Worm (Caenorhabditis elegans): Measurements from ENCODE around the gene ist-1.

ist-1 gene

ce11 chrX:7158736-7159135, 32.3 kb downstream of the ist-1 start, which contains the start of gene pgp-10:
Gene pgp-10, plus strand, starts transcription at chrX:7159036.
- TF ChIP-seq tbx-37 (GFP tag; conservative IDR thresholded peaks at IDR 0.05) (no peak), B0310.2 (tag; optimal IDR thresholded peaks at IDR 0.05) (no peak), flt-1 (GFP tag; IDR thresholded peaks at IDR 0.05) (no peak), aly-1 (tag; optimal IDR thresholded peaks at IDR 0.05) (no peak), scrt-1 (GFP tag; IDR thresholded peaks at IDR 0.05) (no peak), hmbx-1 (tag; optimal IDR thresholded peaks at IDR 0.05) (no peak), hnd-1 (tag; optimal IDR thresholded peaks at IDR 0.05) (no peak), ets-7 (tag; optimal IDR thresholded peaks at IDR 0.05) (no peak), tra-4 (tag; optimal IDR thresholded peaks at IDR 0.05) (no peak), F13C5.2 (tag; optimal IDR thresholded peaks at IDR 0.05) (no peak), sea-1 (GFP tag; conservative IDR thresholded peaks at IDR 0.05) (no peak), ceh-36 (tag; optimal IDR thresholded peaks at IDR 0.05) (no peak), pes-1 (GFP tag; IDR thresholded peaks at IDR 0.05) (no peak), tbx-11 (GFP tag; IDR thresholded peaks at IDR 0.05) (no peak)

DNA sequence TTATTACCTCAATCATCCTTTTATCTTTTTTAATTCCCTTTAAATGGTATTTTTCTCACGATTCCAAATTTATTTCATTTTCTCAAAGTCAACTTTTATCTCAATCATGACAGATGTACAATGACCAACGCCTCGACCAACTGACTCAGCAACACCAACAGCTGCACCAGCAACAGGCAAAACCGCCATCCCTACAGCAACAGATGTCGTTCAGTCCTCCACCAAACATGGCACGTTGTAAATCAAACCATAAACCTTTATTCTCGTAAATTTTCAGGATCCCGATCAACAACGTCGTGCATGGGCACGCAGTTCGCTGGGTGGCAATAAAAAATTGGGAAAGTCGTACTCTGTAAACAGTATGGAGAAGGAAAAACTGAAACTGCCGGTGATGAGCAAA, 36.3 kb downstream of the ist-1 start:
- TF ChIP-seq B0310.2 (tag; optimal IDR thresholded peaks at IDR 0.05) = no peak

- TF ChIP-seq ceh-13 (GFP tag; optimal IDR thresholded peaks at IDR 0.05) = no peak
- TF ChIP-seq hnd-1 (tag; optimal IDR thresholded peaks at IDR 0.05) = no peak
- TF ChIP-seq flt-1 (GFP tag; IDR thresholded peaks at IDR 0.05) = no peak
- TF ChIP-seq tra-4 (tag; optimal IDR thresholded peaks at IDR 0.05) = no peak
- TF ChIP-seq tbx-11 (GFP tag; IDR thresholded peaks at IDR 0.05) = no peak
- TF ChIP-seq aly-1 (tag; optimal IDR thresholded peaks at IDR 0.05) = no peak
- no peak for TF ChIP-seq B0310.2 (tag; optimal IDR thresholded peaks at IDR 0.05)
- TF ChIP-seq hmg-4 (GFP tag; optimal IDR thresholded peaks at IDR 0.05) = no peak
Observed at ce11 chrX:7170575-7171297, 44.3 kb downstream of the ist-1 start, which contains the start of gene bar-1. Gene bar-1, minus strand, starts transcription at chrX:7170625.

DNA sequence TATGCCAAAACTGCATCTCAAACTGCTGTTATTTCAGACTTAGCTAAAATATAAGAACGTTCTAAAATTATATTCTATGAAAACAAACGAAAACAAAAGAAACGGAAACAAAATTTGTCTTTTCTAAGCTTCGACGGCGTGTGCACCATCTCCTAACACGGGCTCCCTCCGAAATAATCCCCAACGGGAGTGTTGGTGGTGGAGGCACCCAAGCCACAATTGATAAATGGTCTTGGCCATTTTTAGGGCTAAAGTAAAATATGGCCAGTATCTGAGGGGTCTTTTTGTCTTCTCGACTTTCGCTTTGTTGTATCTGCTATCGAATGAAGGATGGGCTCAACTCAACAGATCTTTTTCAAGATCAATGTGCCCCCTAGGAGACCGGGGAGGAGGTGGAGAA, 48.9 kb downstream of the ist-1 start:
- TF ChIP-seq tbx-37 (GFP tag; conservative IDR thresholded peaks at IDR 0.05) (no peak), tbx-11 (GFP tag; IDR thresholded peaks at IDR 0.05) (no peak), hmbx-1 (tag; optimal IDR thresholded peaks at IDR 0.05) (no peak), sea-1 (GFP tag; conservative IDR thresholded peaks at IDR 0.05) (no peak), scrt-1 (GFP tag; IDR thresholded peaks at IDR 0.05) (no peak), tra-4 (tag; optimal IDR thresholded peaks at IDR 0.05) (no peak), hmg-4 (GFP tag; optimal IDR thresholded peaks at IDR 0.05) (no peak), ceh-13 (GFP tag; optimal IDR thresholded peaks at IDR 0.05) (no peak), pes-1 (GFP tag; IDR thresholded peaks at IDR 0.05) (no peak), F13C5.2 (tag; optimal IDR thresholded peaks at IDR 0.05) (no peak), B0310.2 (tag; optimal IDR thresholded peaks at IDR 0.05) (no peak), ceh-36 (tag; optimal IDR thresholded peaks at IDR 0.05) (no peak), aly-1 (tag; optimal IDR thresholded peaks at IDR 0.05) (no peak)

ce11 chrX:7176817-7177216, 50.4 kb downstream of the ist-1 start:
- TF ChIP-seq tbx-37 (GFP tag; conservative IDR thresholded peaks at IDR 0.05) (no peak), aly-1 (tag; optimal IDR thresholded peaks at IDR 0.05) (no peak), ceh-36 (tag; optimal IDR thresholded peaks at IDR 0.05) (no peak), flt-1 (GFP tag; IDR thresholded peaks at IDR 0.05) (no peak), hnd-1 (tag; optimal IDR thresholded peaks at IDR 0.05) (no peak), B0310.2 (tag; optimal IDR thresholded peaks at IDR 0.05) (no peak), tra-4 (tag; optimal IDR thresholded peaks at IDR 0.05) (no peak)

- no peak for TF ChIP-seq hmg-4 (GFP tag; optimal IDR thresholded peaks at IDR 0.05)
- TF ChIP-seq ets-7 (tag; optimal IDR thresholded peaks at IDR 0.05) = no peak
- TF ChIP-seq ama-1 (optimal IDR thresholded peaks at IDR 0.05) = no peak
- TF ChIP-seq ceh-13 (GFP tag; optimal IDR thresholded peaks at IDR 0.05) = no peak
- no peak for TF ChIP-seq ceh-36 (tag; optimal IDR thresholded peaks at IDR 0.05)
- no peak for TF ChIP-seq B0310.2 (tag; optimal IDR thresholded peaks at IDR 0.05)
- no peak for TF ChIP-seq sea-1 (GFP tag; conservative IDR thresholded peaks at IDR 0.05)
- no peak for TF ChIP-seq tra-4 (tag; optimal IDR thresholded peaks at IDR 0.05)
- no peak for TF ChIP-seq tbx-11 (GFP tag; IDR thresholded peaks at IDR 0.05)
- TF ChIP-seq F13C5.2 (tag; optimal IDR thresholded peaks at IDR 0.05) = no peak
- TF ChIP-seq scrt-1 (GFP tag; IDR thresholded peaks at IDR 0.05) = no peak
- TF ChIP-seq tbx-37 (GFP tag; conservative IDR thresholded peaks at IDR 0.05) = no peak
- no peak for TF ChIP-seq flt-1 (GFP tag; IDR thresholded peaks at IDR 0.05)
- TF ChIP-seq hnd-1 (tag; optimal IDR thresholded peaks at IDR 0.05) = no peak
- no peak for TF ChIP-seq aly-1 (tag; optimal IDR thresholded peaks at IDR 0.05)
- TF ChIP-seq pes-1 (GFP tag; IDR thresholded peaks at IDR 0.05) = no peak
- TF ChIP-seq hmbx-1 (tag; optimal IDR thresholded peaks at IDR 0.05) = no peak
Observed at ce11 chrX:7177341-7177740, 50.9 kb downstream of the ist-1 start, which contains the start of gene F43E12.1. Gene F43E12.1, plus strand, starts transcription at chrX:7177641.

ce11 chrX:7181627-7182026, 55.2 kb downstream of the ist-1 start:
- TF ChIP-seq ceh-36 (tag; optimal IDR thresholded peaks at IDR 0.05) (no peak), tbx-37 (GFP tag; conservative IDR thresholded peaks at IDR 0.05) (no peak), aly-1 (tag; optimal IDR thresholded peaks at IDR 0.05) (no peak), F13C5.2 (tag; optimal IDR thresholded peaks at IDR 0.05) (no peak)

DNA sequence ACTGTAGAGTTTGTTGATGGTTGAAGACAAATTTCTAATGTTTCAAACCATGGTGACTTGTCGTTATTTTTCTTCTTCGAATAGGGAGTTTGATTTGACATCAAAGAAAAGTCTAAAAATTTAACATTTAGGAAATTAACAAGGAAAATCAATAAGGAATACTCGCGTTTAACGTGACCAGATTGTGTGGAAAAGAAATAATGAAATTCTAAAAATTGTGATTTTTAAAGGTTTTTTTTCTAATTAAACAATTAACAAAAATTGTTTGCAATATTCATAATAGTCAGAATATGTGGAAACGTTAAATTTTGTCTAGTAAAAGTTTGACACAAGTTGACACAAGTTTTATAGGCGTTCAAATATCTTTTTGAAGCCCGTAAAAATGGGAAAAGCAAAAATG, 61.2 kb downstream of the ist-1 start, which contains the start of gene C55B6.4:
Gene C55B6.4 (minus strand): TSS at position 101 of the 400 bp plus-strand sequence.
- TF ChIP-seq hmg-4 (GFP tag; optimal IDR thresholded peaks at IDR 0.05) (no peak), F13C5.2 (tag; optimal IDR thresholded peaks at IDR 0.05) (no peak), hmbx-1 (tag; optimal IDR thresholded peaks at IDR 0.05) (no peak), ets-7 (tag; optimal IDR thresholded peaks at IDR 0.05) (no peak), aly-1 (tag; optimal IDR thresholded peaks at IDR 0.05) (no peak), ceh-13 (GFP tag; optimal IDR thresholded peaks at IDR 0.05) (no peak), flt-1 (GFP tag; IDR thresholded peaks at IDR 0.05) (no peak), scrt-1 (GFP tag; IDR thresholded peaks at IDR 0.05) (no peak), B0310.2 (tag; optimal IDR thresholded peaks at IDR 0.05) (no peak), sea-1 (GFP tag; conservative IDR thresholded peaks at IDR 0.05) (no peak), tbx-37 (GFP tag; conservative IDR thresholded peaks at IDR 0.05) (no peak), hnd-1 (tag; optimal IDR thresholded peaks at IDR 0.05) (no peak), ama-1 (optimal IDR thresholded peaks at IDR 0.05) (no peak)
